Fruit fly (Drosophila melanogaster): Measurements from ENCODE around the gene CG10660.

DNA sequence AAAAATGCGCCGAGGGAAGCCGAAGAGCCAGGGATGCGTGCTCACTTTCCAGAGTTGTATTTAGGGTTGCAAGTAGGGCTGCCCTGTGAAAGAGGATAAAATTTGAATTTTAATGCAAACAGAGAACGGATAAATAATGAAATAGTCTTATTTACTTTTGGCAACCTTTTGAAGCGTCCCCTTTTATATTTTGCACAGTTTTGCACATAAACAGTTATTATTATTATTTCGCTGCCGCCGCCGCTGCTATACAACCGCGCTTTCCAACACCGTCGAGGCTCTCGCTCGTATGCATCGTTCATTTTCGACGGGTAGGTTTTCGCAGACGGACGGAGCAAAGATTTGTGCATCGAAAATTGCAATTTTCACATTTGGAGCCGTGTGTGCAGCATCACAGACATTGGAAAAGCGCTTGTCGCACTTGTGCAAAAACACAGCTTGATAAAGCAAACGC lies 24.3 kb upstream of the CG10660 start, which contains the start of the genes sti and tral:
- no peak for TF ChIP-seq CTCF (optimal IDR thresholded peaks at IDR 0.05)
- TF ChIP-seq CG8478 (optimal IDR thresholded peaks at IDR 0.05), result no peak

Measured in S2 (cell line).